Worm (Caenorhabditis elegans) whole organism, L3 larva: ENCODE measurements around the gene fozi-1.
A peak's percentile ranks its signal among the peaks of the same experiment; 100 is the strongest.

Source experiments
- ZK546.5 ChIP-seq: sonication (generic microtip); optimal IDR thresholded peaks from 2 replicates; lab custom pipeline; 2017; ENCODE audit warnings: missing biosample characterization, missing genetic modification characterization
- ceh-82 ChIP-seq: fragments of 150-350 bp; optimal IDR thresholded peaks from 2 replicates; lab custom pipeline; 2014; ENCODE audit warnings: missing biosample characterization, missing genetic modification characterization
- ceh-9 ChIP-seq: sonication (generic microtip); optimal IDR thresholded peaks from 2 replicates; lab custom pipeline; 2018; ENCODE audit warnings: missing biosample characterization, missing genetic modification characterization
- egl-27 ChIP-seq: sonication (generic microtip); optimal IDR thresholded peaks from 4 replicates; lab custom pipeline; 2017; ENCODE audit warnings: missing biosample characterization, missing genetic modification reagents, missing genetic modification characterization
- egl-5 ChIP-seq: fragments of 150-350 bp; optimal IDR thresholded peaks from 2 replicates; lab custom pipeline; 2017; ENCODE audit warnings: missing biosample characterization, missing genetic modification reagents, missing genetic modification characterization, inconsistent platforms
- elt-1 ChIP-seq: fragments of 150-350 bp; optimal IDR thresholded peaks from 2 replicates; lab custom pipeline; 2014; ENCODE audit warnings: missing biosample characterization, missing genetic modification characterization
- elt-2 ChIP-seq: sonication (generic microtip); optimal IDR thresholded peaks from 2 replicates; lab custom pipeline; 2016; ENCODE audit warnings: missing genetic modification reagents, mild to moderate bottlenecking, missing genetic modification characterization, missing compliant biosample characterization
- elt-3 ChIP-seq, 3 experiments: fragments of 150-350 bp in 1 of 3; sonication (generic microtip) in 2 of 3; optimal IDR thresholded peaks; 2 replicates in 2 of 3; 4 replicates in 1 of 3; lab custom pipeline; 2014 to 2017; ENCODE audit warnings: missing biosample characterization in 3 of 3, missing genetic modification characterization in 3 of 3
- eor-1 ChIP-seq, 2 experiments: fragments of 150-350 bp; optimal IDR thresholded peaks; 2 replicates each; lab custom pipeline; 2014 to 2018; ENCODE audit warnings: missing biosample characterization in 2 of 2, missing genetic modification characterization in 2 of 2
- fkh-10 ChIP-seq: sonication (generic microtip); optimal IDR thresholded peaks from 2 replicates; lab custom pipeline; 2017; ENCODE audit warnings: missing biosample characterization, missing genetic modification reagents, missing genetic modification characterization
- fkh-2 ChIP-seq: fragments of 150-350 bp; optimal IDR thresholded peaks from 2 replicates; lab custom pipeline; 2014; ENCODE audit warnings: missing biosample characterization, missing genetic modification reagents, missing genetic modification characterization
- fos-1 ChIP-seq: fragments of 150-350 bp; optimal IDR thresholded peaks from 2 replicates; lab custom pipeline; 2014; ENCODE audit warnings: missing biosample characterization, missing genetic modification characterization
- hmg-11 ChIP-seq: sonication (generic microtip); optimal IDR thresholded peaks from 2 replicates; lab custom pipeline; 2016; ENCODE audit warnings: missing genetic modification characterization, missing compliant biosample characterization
- lin-15B ChIP-seq: fragments of 150-350 bp; optimal IDR thresholded peaks from 2 replicates; lab custom pipeline; 2014; ENCODE audit warnings: missing biosample characterization, missing genetic modification characterization
- lin-39 ChIP-seq: fragments of 150-350 bp; optimal IDR thresholded peaks from 2 replicates; lab custom pipeline; 2018; ENCODE audit warnings: missing biosample characterization, missing genetic modification reagents, missing genetic modification characterization
- mdl-1 ChIP-seq: fragments of 150-350 bp; optimal IDR thresholded peaks from 2 replicates; lab custom pipeline; 2014; ENCODE audit warnings: missing biosample characterization, missing genetic modification characterization
- nhr-11 ChIP-seq: fragments of 150-350 bp; optimal IDR thresholded peaks from 2 replicates; lab custom pipeline; 2014; ENCODE audit warnings: missing biosample characterization, missing genetic modification characterization
- nhr-12 ChIP-seq: fragments of 150-350 bp; optimal IDR thresholded peaks from 2 replicates; lab custom pipeline; 2014; ENCODE audit warnings: missing biosample characterization, missing genetic modification characterization
- nhr-23 ChIP-seq: fragments of 150-350 bp; optimal IDR thresholded peaks from 2 replicates; lab custom pipeline; 2014; ENCODE audit warnings: missing biosample characterization, missing genetic modification reagents, missing genetic modification characterization
- nhr-237 ChIP-seq: fragments of 150-350 bp; optimal IDR thresholded peaks from 2 replicates; lab custom pipeline; 2014; ENCODE audit warnings: missing biosample characterization, missing genetic modification characterization
- nhr-25 ChIP-seq: sonication (generic microtip); optimal IDR thresholded peaks from 2 replicates; lab custom pipeline; 2017; ENCODE audit warnings: missing biosample characterization, missing genetic modification characterization
- nhr-28 ChIP-seq: fragments of 150-350 bp; optimal IDR thresholded peaks from 2 replicates; lab custom pipeline; 2014; ENCODE audit warnings: missing biosample characterization, missing genetic modification characterization
- nhr-43 ChIP-seq: sonication (generic microtip); optimal IDR thresholded peaks from 2 replicates; lab custom pipeline; 2016; ENCODE audit warnings: mild to moderate bottlenecking, missing genetic modification characterization, missing compliant biosample characterization; ENCODE audit not compliant: poor library complexity, severe bottlenecking
- nhr-76 ChIP-seq: fragments of 150-350 bp; sonication (generic microtip); optimal IDR thresholded peaks from 5 replicates; lab custom pipeline; 2014; ENCODE audit warnings: missing biosample characterization, missing genetic modification characterization
- pha-4 ChIP-seq: fragments of 150-350 bp; optimal IDR thresholded peaks from 2 replicates; lab custom pipeline; 2014; ENCODE audit warnings: missing biosample characterization, missing genetic modification reagents, missing genetic modification characterization
- pqm-1 ChIP-seq: fragments of 150-350 bp; optimal IDR thresholded peaks from 2 replicates; lab custom pipeline; 2017; ENCODE audit warnings: missing biosample characterization, missing genetic modification characterization, inconsistent platforms
- sea-2 ChIP-seq: fragments of 150-350 bp; sonication (generic microtip); optimal IDR thresholded peaks from 4 replicates; lab custom pipeline; 2014; ENCODE audit warnings: missing biosample characterization, missing genetic modification reagents, missing genetic modification characterization
- unc-39 ChIP-seq: sonication (generic microtip); optimal IDR thresholded peaks from 4 replicates; lab custom pipeline; 2017; ENCODE audit warnings: missing biosample characterization, missing genetic modification characterization
- zag-1 ChIP-seq: fragments of 150-350 bp; optimal IDR thresholded peaks from 2 replicates; lab custom pipeline; 2014; ENCODE audit warnings: missing biosample characterization, missing genetic modification characterization

Gene fozi-1

ce11 chrIII:9337968-9338367, 56.4 kb downstream of the fozi-1 start:
- no peak for TF ChIP-seq unc-39 (tag; lab: Kevin White, UChicago)
- TF ChIP-seq ceh-9 (tag; lab: Kevin White, UChicago) = no peak
- no peak for TF ChIP-seq fkh-10 (GFP tag; lab: Kevin White, UChicago)
- TF ChIP-seq fos-1 (tag; lab: Kevin White, UChicago) = no peak
- TF ChIP-seq mdl-1 (tag; lab: Kevin White, UChicago) = no peak
- TF ChIP-seq nhr-237 (tag; lab: Kevin White, UChicago) = no peak
- no peak for TF ChIP-seq eor-1 (tag; optimal IDR thresholded peaks at IDR 0.05; lab: Kevin White, UChicago)
- TF ChIP-seq pha-4 (tag; lab: Kevin White, UChicago) = no peak
- TF ChIP-seq sea-2 (GFP tag; lab: Kevin White, UChicago) = no peak
- no peak for TF ChIP-seq pqm-1 (tag; lab: Kevin White, UChicago)
- TF ChIP-seq nhr-43 (tag; lab: Kevin White, UChicago) = no peak
- TF ChIP-seq hmg-11 (tag; lab: Kevin White, UChicago) = no peak
- no peak for TF ChIP-seq elt-2
- no peak for TF ChIP-seq fkh-2 (tag; lab: Kevin White, UChicago)
- no peak for TF ChIP-seq lin-15B
- TF ChIP-seq nhr-28 (tag; lab: Kevin White, UChicago) = no peak
- no peak for TF ChIP-seq nhr-11 (tag; lab: Kevin White, UChicago)
- no peak for TF ChIP-seq elt-1 (tag; lab: Kevin White, UChicago)
- no peak for TF ChIP-seq nhr-25 (tag; lab: Kevin White, UChicago)

- no peak for TF ChIP-seq nhr-43 (tag; lab: Kevin White, UChicago)
- TF ChIP-seq nhr-11 (tag; lab: Kevin White, UChicago) = no peak
- TF ChIP-seq egl-27 (tag; lab: Kevin White, UChicago) = no peak
- TF ChIP-seq egl-5 (tag; lab: Kevin White, UChicago) = no peak
- TF ChIP-seq nhr-25 (tag; lab: Kevin White, UChicago) = no peak
- no peak for TF ChIP-seq fkh-10 (GFP tag; lab: Kevin White, UChicago)
- no peak for TF ChIP-seq nhr-12 (tag; lab: Kevin White, UChicago)
- TF ChIP-seq elt-3 (tag; optimal IDR thresholded peaks at IDR 0.05; lab: Kevin White, UChicago) = no peak
- no peak for TF ChIP-seq sea-2 (GFP tag; lab: Kevin White, UChicago)
- no peak for TF ChIP-seq mdl-1 (tag; lab: Kevin White, UChicago)
- no peak for TF ChIP-seq nhr-76 (tag; lab: Kevin White, UChicago)
- no peak for TF ChIP-seq nhr-23 (tag; lab: Kevin White, UChicago)
- no peak for TF ChIP-seq ceh-82 (tag; lab: Kevin White, UChicago)
- TF ChIP-seq lin-15B = no peak
- TF ChIP-seq, all 47 proteins: peak for 0
Measured at ce11 chrIII:9340025-9340424, 58.4 kb downstream of the fozi-1 start.

- TF ChIP-seq elt-2 (no peak), ZK546.5 (tag; lab: Kevin White, UChicago) (no peak), fos-1 (tag; lab: Kevin White, UChicago) (no peak)
Measured at ce11 chrIII:9344347-9344746, 62.8 kb downstream of the fozi-1 start, which contains the start of gene emb-9. Gene emb-9 (minus strand): TSS chrIII:9344447.

ce11 chrIII:9346114-9346513, 64.5 kb downstream of the fozi-1 start:
- TF ChIP-seq zag-1 (tag; lab: Kevin White, UChicago) (no peak), fos-1 (tag; lab: Kevin White, UChicago) (no peak), lin-39 (peak; percentile 75)
